Fruit fly (Drosophila melanogaster) whole organism, adult: ENCODE data around the gene CG8745.

Experiments used
- CG12768 ChIP-seq: fragments of 200-800 bp; sonication (Bioruptor generic); optimal IDR thresholded peaks from 2 replicates; lab custom pipeline; 2017; ENCODE audit warnings: missing biosample characterization, missing genetic modification characterization, mild to moderate bottlenecking, moderate library complexity, missing genetic modification reagents
- CG14711 ChIP-seq: fragments of 200-800 bp; sonication (Bioruptor generic); optimal IDR thresholded peaks from 2 replicates; lab custom pipeline; 2018; ENCODE audit warnings: missing biosample characterization, mild to moderate bottlenecking, missing genetic modification characterization, moderate library complexity
- CG1620 ChIP-seq: fragments of 200-800 bp; sonication (Bioruptor generic); optimal IDR thresholded peaks from 2 replicates; lab custom pipeline; 2016; ENCODE audit warnings: missing biosample characterization, missing genetic modification characterization
- CG33017 ChIP-seq: fragments of 200-800 bp; sonication (Bioruptor generic); optimal IDR thresholded peaks from 2 replicates; lab custom pipeline; 2018; ENCODE audit warnings: missing biosample characterization, mild to moderate bottlenecking, missing genetic modification characterization, moderate library complexity
- CG5204 ChIP-seq: fragments of 200-800 bp; sonication (Bioruptor generic); optimal IDR thresholded peaks from 2 replicates; lab custom pipeline; 2016; ENCODE audit warnings: missing biosample characterization, missing genetic modification characterization
- Clk ChIP-seq: fragments of 200-800 bp; sonication (Bioruptor generic); optimal IDR thresholded peaks from 2 replicates; lab custom pipeline; 2017; ENCODE audit warnings: missing biosample characterization, missing genetic modification characterization
- Crg-1 ChIP-seq: fragments of 200-800 bp; sonication (Bioruptor generic); optimal IDR thresholded peaks from 2 replicates; lab custom pipeline; 2016; ENCODE audit warnings: missing biosample characterization, missing genetic modification characterization
- bab1 ChIP-seq: fragments of 200-800 bp; sonication (Bioruptor generic); optimal IDR thresholded peaks from 3 replicates; lab custom pipeline; 2019; ENCODE audit warnings: missing biosample characterization, mild to moderate bottlenecking, missing genetic modification characterization, moderate library complexity
- kay ChIP-seq: fragments of 200-800 bp; sonication (Bioruptor generic); peaks from one replicate; lab custom pipeline; 2016; ENCODE audit warnings: missing biosample characterization, missing genetic modification characterization, borderline replicate concordance

dm6 chr3L:13863365-13863775 lies 3.3 kb downstream of the CG8745 start:
- TF ChIP-seq CG1620 (GFP tag; lab: Kevin White, UChicago): no peak
- no peak for TF ChIP-seq Clk (GFP tag; lab: Kevin White, UChicago)
- TF ChIP-seq CG5204: no peak
- TF ChIP-seq Crg-1 (GFP tag; lab: Kevin White, UChicago): no peak
- TF ChIP-seq CG33017 (tag; lab: Kevin White, UChicago): no peak
- TF ChIP-seq bab1 (GFP tag; lab: Kevin White, UChicago): no peak
- no peak for TF ChIP-seq kay (GFP tag; lab: Kevin White, UChicago)
- no peak for TF ChIP-seq CG14711 (tag; lab: Kevin White, UChicago)
- TF ChIP-seq CG12768 (GFP tag; lab: Kevin White, UChicago): no peak
